Fruit fly (Drosophila melanogaster) whole organism, embryonic: ENCODE measurements around the gene CG3655.

Experiments used
- CG15269 ChIP-seq: fragments of 200-800 bp; sonication (Bioruptor generic); optimal IDR thresholded peaks from 2 replicates; lab custom pipeline; 2018; ENCODE audit warnings: missing biosample characterization, mild to moderate bottlenecking, missing genetic modification characterization, moderate library complexity
- CG18262 ChIP-seq: fragments of 200-800 bp; optimal IDR thresholded peaks from 3 replicates; lab custom pipeline; 2019; ENCODE audit warnings: missing biosample characterization, mild to moderate bottlenecking, missing genetic modification characterization, moderate library complexity
- CG6175 ChIP-seq: fragments of 200-800 bp; sonication (Bioruptor generic); IDR thresholded peaks from 3 replicates; pipeline ENCODE4 v1.3.6; 2022; ENCODE audit warnings: missing biosample characterization, missing genetic modification characterization
- Hr78 ChIP-seq, 2 experiments: fragments of 200-800 bp in 1 of 2; fragments of >200 bp in 1 of 2; sonication (Bioruptor generic) in 1 of 2; optimal IDR thresholded peaks; 2 replicates each; lab custom pipeline; 2017 to 2019; ENCODE audit warnings: missing biosample characterization in 2 of 2, missing genetic modification characterization in 2 of 2, mild to moderate bottlenecking in 1 of 2, moderate library complexity in 1 of 2
- da ChIP-seq: fragments of 200-800 bp; sonication (Bioruptor generic); optimal IDR thresholded peaks from 2 replicates; lab custom pipeline; 2016; ENCODE audit warnings: missing biosample characterization, missing genetic modification characterization
- esg ChIP-seq: fragments of 200-800 bp; sonication (Bioruptor generic); conservative IDR thresholded peaks from 2 replicates; pipeline ENCODE4 v1.3.6; 2022; ENCODE audit warnings: missing biosample characterization, missing genetic modification characterization
- schlank ChIP-seq: fragments of 200-800 bp; sonication (Bioruptor generic); optimal IDR thresholded peaks from 2 replicates; lab custom pipeline; 2018; ENCODE audit warnings: missing biosample characterization, mild to moderate bottlenecking, missing genetic modification characterization
- slp2 ChIP-seq: fragments of 200-800 bp; sonication (Bioruptor generic); optimal IDR thresholded peaks from 2 replicates; lab custom pipeline; 2016; ENCODE audit warnings: missing biosample characterization, missing genetic modification characterization

dm6 chrX:1109302-1109701 is 25.4 kb downstream of the CG3655 start:
- TF ChIP-seq CG15269 (tag; lab: Kevin White, UChicago) (no peak), da (GFP tag; lab: Kevin White, UChicago) (no peak), CG6175 (GFP tag; lab: Robert Waterston, UW) (no peak), slp2 (GFP tag; lab: Kevin White, UChicago) (no peak), schlank (tag; lab: Kevin White, UChicago) (no peak), Hr78 (GFP tag; optimal IDR thresholded peaks at IDR 0.05; lab: Kevin White, UChicago) (no peak), CG18262 (tag; lab: Kevin White, UChicago) (no peak), esg (no peak)
